Worm (Caenorhabditis elegans) whole organism, L3 larva: ENCODE measurements around the gene W01A11.1.

Experiments used
- ZK546.5 ChIP-seq: sonication (generic microtip); optimal IDR thresholded peaks from 2 replicates; lab custom pipeline; 2017; ENCODE audit warnings: missing biosample characterization, missing genetic modification characterization
- aly-2 ChIP-seq: fragments of 150-350 bp; optimal IDR thresholded peaks from 2 replicates; lab custom pipeline; 2014; ENCODE audit warnings: missing biosample characterization, missing genetic modification characterization
- ama-1 ChIP-seq: fragments of 150-350 bp; optimal IDR thresholded peaks from 2 replicates; lab custom pipeline; 2018
- ceh-16 ChIP-seq: sonication (generic microtip); optimal IDR thresholded peaks from 2 replicates; lab custom pipeline; 2017; ENCODE audit warnings: missing biosample characterization, missing genetic modification characterization
- ceh-28 ChIP-seq: fragments of 150-350 bp; optimal IDR thresholded peaks from 2 replicates; lab custom pipeline; 2014; ENCODE audit warnings: missing biosample characterization, missing genetic modification reagents, missing genetic modification characterization
- ceh-82 ChIP-seq: fragments of 150-350 bp; optimal IDR thresholded peaks from 2 replicates; lab custom pipeline; 2014; ENCODE audit warnings: missing biosample characterization, missing genetic modification characterization
- ceh-9 ChIP-seq: sonication (generic microtip); optimal IDR thresholded peaks from 2 replicates; lab custom pipeline; 2018; ENCODE audit warnings: missing biosample characterization, missing genetic modification characterization
- elt-1 ChIP-seq: fragments of 150-350 bp; optimal IDR thresholded peaks from 2 replicates; lab custom pipeline; 2014; ENCODE audit warnings: missing biosample characterization, missing genetic modification characterization
- elt-2 ChIP-seq: sonication (generic microtip); optimal IDR thresholded peaks from 2 replicates; lab custom pipeline; 2016; ENCODE audit warnings: missing genetic modification reagents, mild to moderate bottlenecking, missing genetic modification characterization, missing compliant biosample characterization
- fkh-10 ChIP-seq: sonication (generic microtip); optimal IDR thresholded peaks from 2 replicates; lab custom pipeline; 2017; ENCODE audit warnings: missing biosample characterization, missing genetic modification reagents, missing genetic modification characterization
- fkh-2 ChIP-seq: fragments of 150-350 bp; optimal IDR thresholded peaks from 2 replicates; lab custom pipeline; 2014; ENCODE audit warnings: missing biosample characterization, missing genetic modification reagents, missing genetic modification characterization
- fos-1 ChIP-seq: fragments of 150-350 bp; optimal IDR thresholded peaks from 2 replicates; lab custom pipeline; 2014; ENCODE audit warnings: missing biosample characterization, missing genetic modification characterization
- hmg-11 ChIP-seq: sonication (generic microtip); optimal IDR thresholded peaks from 2 replicates; lab custom pipeline; 2016; ENCODE audit warnings: missing genetic modification characterization, missing compliant biosample characterization
- jun-1 ChIP-seq: fragments of 150-350 bp; optimal IDR thresholded peaks from 2 replicates; lab custom pipeline; 2014; ENCODE audit warnings: missing biosample characterization, missing genetic modification reagents, missing genetic modification characterization
- lin-15B ChIP-seq: fragments of 150-350 bp; optimal IDR thresholded peaks from 2 replicates; lab custom pipeline; 2014; ENCODE audit warnings: missing biosample characterization, missing genetic modification characterization
- lin-39 ChIP-seq: fragments of 150-350 bp; optimal IDR thresholded peaks from 2 replicates; lab custom pipeline; 2018; ENCODE audit warnings: missing biosample characterization, missing genetic modification reagents, missing genetic modification characterization
- nhr-11 ChIP-seq: fragments of 150-350 bp; optimal IDR thresholded peaks from 2 replicates; lab custom pipeline; 2014; ENCODE audit warnings: missing biosample characterization, missing genetic modification characterization
- nhr-23 ChIP-seq: fragments of 150-350 bp; optimal IDR thresholded peaks from 2 replicates; lab custom pipeline; 2014; ENCODE audit warnings: missing biosample characterization, missing genetic modification reagents, missing genetic modification characterization
- nhr-237 ChIP-seq: fragments of 150-350 bp; optimal IDR thresholded peaks from 2 replicates; lab custom pipeline; 2014; ENCODE audit warnings: missing biosample characterization, missing genetic modification characterization
- nhr-28 ChIP-seq: fragments of 150-350 bp; optimal IDR thresholded peaks from 2 replicates; lab custom pipeline; 2014; ENCODE audit warnings: missing biosample characterization, missing genetic modification characterization
- nhr-43 ChIP-seq: sonication (generic microtip); optimal IDR thresholded peaks from 2 replicates; lab custom pipeline; 2016; ENCODE audit warnings: mild to moderate bottlenecking, missing genetic modification characterization, missing compliant biosample characterization; ENCODE audit not compliant: poor library complexity, severe bottlenecking
- nhr-67 ChIP-seq: fragments of 150-350 bp; optimal IDR thresholded peaks from 2 replicates; lab custom pipeline; 2014; ENCODE audit warnings: missing biosample characterization, missing genetic modification characterization
- nhr-76 ChIP-seq: fragments of 150-350 bp; sonication (generic microtip); optimal IDR thresholded peaks from 5 replicates; lab custom pipeline; 2014; ENCODE audit warnings: missing biosample characterization, missing genetic modification characterization
- nhr-77 ChIP-seq: fragments of 150-350 bp; optimal IDR thresholded peaks from 2 replicates; lab custom pipeline; 2014; ENCODE audit warnings: missing biosample characterization, missing genetic modification characterization
- pha-4 ChIP-seq: fragments of 150-350 bp; optimal IDR thresholded peaks from 2 replicates; lab custom pipeline; 2014; ENCODE audit warnings: missing biosample characterization, missing genetic modification reagents, missing genetic modification characterization
- pqm-1 ChIP-seq: fragments of 150-350 bp; optimal IDR thresholded peaks from 2 replicates; lab custom pipeline; 2017; ENCODE audit warnings: missing biosample characterization, missing genetic modification characterization, inconsistent platforms
- skn-1 ChIP-seq: fragments of 150-350 bp; optimal IDR thresholded peaks from 2 replicates; lab custom pipeline; 2014; ENCODE audit warnings: missing biosample characterization, missing genetic modification characterization
- unc-39 ChIP-seq: sonication (generic microtip); optimal IDR thresholded peaks from 4 replicates; lab custom pipeline; 2017; ENCODE audit warnings: missing biosample characterization, missing genetic modification characterization
- unc-62 ChIP-seq: fragments of 150-350 bp; sonication (generic microtip); optimal IDR thresholded peaks from 4 replicates; lab custom pipeline; 2014; ENCODE audit warnings: missing biosample characterization, missing genetic modification reagents, missing genetic modification characterization

Gene W01A11.1

ce11 chrV:6498903-6499302, at the start of gene W01A11.1:
Gene W01A11.1 (plus strand): TSS chrV:6499224.
- TF ChIP-seq skn-1 (tag; lab: Kevin White, UChicago) (no peak), pqm-1 (tag; lab: Kevin White, UChicago) (no peak), ceh-28 (tag; lab: Kevin White, UChicago) (no peak), pha-4 (no peak), fkh-2 (no peak), ceh-16 (no peak), elt-2 (tag; lab: Kevin White, UChicago) (peak; percentile 37)

ce11 chrV:6450129-6451011, 48.7 kb upstream of the W01A11.1 start, which contains the start of gene acl-8:
Gene acl-8 (plus strand): TSS chrV:6450870.
- peak; percentile 86 for TF ChIP-seq pha-4
- TF ChIP-seq ama-1 = no peak
- TF ChIP-seq elt-2 (tag; lab: Kevin White, UChicago) = peak; percentile 73

ce11 chrV:6453122-6453521, 45.9 kb upstream of the W01A11.1 start, which contains the start of gene acl-9:
Gene acl-9 (plus strand): TSS chrV:6453226.
- TF ChIP-seq nhr-43 = no peak
- no peak for TF ChIP-seq nhr-77 (tag; lab: Kevin White, UChicago)
- no peak for TF ChIP-seq fkh-10 (GFP tag; lab: Kevin White, UChicago)
- TF ChIP-seq ZK546.5 (tag; lab: Kevin White, UChicago) = no peak

- TF ChIP-seq nhr-11 (tag; lab: Kevin White, UChicago) = no peak
- no peak for TF ChIP-seq hmg-11 (tag; lab: Kevin White, UChicago)
- TF ChIP-seq lin-15B = no peak
- no peak for TF ChIP-seq ceh-16
- TF ChIP-seq nhr-76 (tag; lab: Kevin White, UChicago) = no peak
- TF ChIP-seq fkh-10 (GFP tag; lab: Kevin White, UChicago) = no peak
- TF ChIP-seq jun-1 (tag; lab: Kevin White, UChicago) = no peak
- TF ChIP-seq nhr-43 = no peak
- TF ChIP-seq ceh-9 (tag; lab: Kevin White, UChicago) = no peak
- no peak for TF ChIP-seq ZK546.5 (tag; lab: Kevin White, UChicago)
- TF ChIP-seq unc-39 (tag; lab: Kevin White, UChicago) = no peak
- TF ChIP-seq fos-1 = no peak
- no peak for TF ChIP-seq ceh-82
Measured at ce11 chrV:6456903-6457302, 42.1 kb upstream of the W01A11.1 start.

- TF ChIP-seq nhr-23 = peak; percentile 3
- TF ChIP-seq ZK546.5 (tag; lab: Kevin White, UChicago) = no peak
- TF ChIP-seq nhr-237 (tag; lab: Kevin White, UChicago) = no peak
- TF ChIP-seq ceh-16 = no peak
- TF ChIP-seq aly-2 (tag; lab: Kevin White, UChicago) = no peak
- no peak for TF ChIP-seq lin-15B
- no peak for TF ChIP-seq nhr-28 (tag; lab: Kevin White, UChicago)
- TF ChIP-seq lin-39 (tag; lab: Kevin White, UChicago) = no peak
Measured at ce11 chrV:6458302-6458998, 40.6 kb upstream of the W01A11.1 start.

ce11 chrV:6461250-6461649, 37.8 kb upstream of the W01A11.1 start:
- TF ChIP-seq nhr-67 (tag; lab: Kevin White, UChicago) (no peak), unc-39 (tag; lab: Kevin White, UChicago) (no peak), ceh-28 (tag; lab: Kevin White, UChicago) (no peak), pqm-1 (tag; lab: Kevin White, UChicago) (peak; percentile 3), elt-1 (no peak), unc-62 (no peak), elt-2 (tag; lab: Kevin White, UChicago) (peak; percentile 15)
